Fruit fly (Drosophila melanogaster): ENCODE data around the gene Dlc90F.

- TF ChIP-seq gl (tag; optimal IDR thresholded peaks at IDR 0.05) (no peak), CG14655 (GFP tag; optimal IDR thresholded peaks at IDR 0.05) (no peak), Ets98B (GFP tag; IDR thresholded peaks at IDR 0.05) (no peak), CG9948 (tag; optimal IDR thresholded peaks at IDR 0.05) (no peak), CG34367 (tag; optimal IDR thresholded peaks at IDR 0.05) (no peak), CG10348 (GFP tag; IDR thresholded peaks at IDR 0.05) (no peak), Pif1A (GFP tag; optimal IDR thresholded peaks at IDR 0.05) (no peak), Pif1B (GFP tag; optimal IDR thresholded peaks at IDR 0.05) (no peak), CG8159 (tag; optimal IDR thresholded peaks at IDR 0.05) (no peak), CG13204 (GFP tag; optimal IDR thresholded peaks at IDR 0.05) (no peak)
Measured at dm6 chr3R:18301569-18301968, 2.5 kb downstream of the Dlc90F start, which contains the start of gene Polr1E.
